Fruit fly (Drosophila melanogaster): ENCODE results near the gene CG6974.

The CG6974 gene

DNA sequence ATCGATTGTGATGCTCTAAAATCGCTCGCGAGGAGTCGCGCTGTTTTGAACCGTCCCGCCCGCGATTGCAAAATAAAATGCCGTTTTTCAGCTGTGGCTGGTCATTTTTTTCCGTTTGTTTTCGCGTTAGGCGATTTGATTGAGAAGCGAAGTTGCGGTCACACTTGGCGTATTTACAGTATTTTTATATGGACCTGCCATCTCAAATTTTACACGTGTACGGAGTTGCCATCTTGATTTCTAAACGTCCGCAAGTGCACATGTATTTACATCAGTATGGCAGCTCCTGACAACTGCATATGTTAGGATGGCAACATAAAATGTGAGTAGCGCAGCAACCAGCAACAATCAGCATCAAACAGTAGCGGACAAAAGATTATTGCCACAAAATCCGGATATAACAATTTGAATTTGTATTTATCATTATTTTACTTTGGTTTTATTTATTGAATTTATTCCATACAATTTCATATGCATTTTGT is 16.5 kb upstream of the CG6974 start, which contains the start of gene CG6966 (continued):
- TF ChIP-seq CG11696 (GFP tag; IDR thresholded peaks at IDR 0.05): no peak
- peak; percentile 97 for TF ChIP-seq Mad (GFP tag; optimal IDR thresholded peaks at IDR 0.05)
- TF ChIP-seq CG17328 (GFP tag; IDR thresholded peaks at IDR 0.05): no peak
- TF ChIP-seq CG43689 (GFP tag; IDR thresholded peaks at IDR 0.05): no peak
- TF ChIP-seq CG14860 (GFP tag; IDR thresholded peaks at IDR 0.05; ENCODE audit: partially characterized antibody): no peak
- TF ChIP-seq kah (GFP tag; optimal IDR thresholded peaks at IDR 0.05): peak; percentile 58
- TF ChIP-seq Meics (GFP tag; optimal IDR thresholded peaks at IDR 0.05): peak; percentile 95
- TF ChIP-seq CG4424 (GFP tag; optimal IDR thresholded peaks at IDR 0.05): peak; percentile 93
- TF ChIP-seq peb (GFP tag; IDR thresholded peaks at IDR 0.05): no peak
- no peak for TF ChIP-seq vvl (GFP tag; IDR thresholded peaks at IDR 0.05)
- TF ChIP-seq zf30C (GFP tag; optimal IDR thresholded peaks at IDR 0.05): peak; percentile 43
- TF ChIP-seq Ada2b (GFP tag; IDR thresholded peaks at IDR 0.05): no peak
- TF ChIP-seq CG3847 (GFP tag; IDR thresholded peaks at IDR 0.05): no peak
- no peak for TF ChIP-seq ken (GFP tag; IDR thresholded peaks at IDR 0.05)
- TF ChIP-seq CG13123 (GFP tag; optimal IDR thresholded peaks at IDR 0.05): peak; percentile 96
- TF ChIP-seq Doc3 (GFP tag; IDR thresholded peaks at IDR 0.05; ENCODE audit: partially characterized antibody): no peak
- no peak for TF ChIP-seq ssp (GFP tag; IDR thresholded peaks at IDR 0.05)
- TF ChIP-seq CG7987 (GFP tag; optimal IDR thresholded peaks at IDR 0.05): peak; percentile 98
- no peak for TF ChIP-seq CG1024 (GFP tag; IDR thresholded peaks at IDR 0.05)
- TF ChIP-seq Bdp1 (GFP tag; optimal IDR thresholded peaks at IDR 0.05): peak; percentile 93
- TF ChIP-seq zen (tag; optimal IDR thresholded peaks at IDR 0.05): peak; percentile 93
- TF ChIP-seq C15 (GFP tag; IDR thresholded peaks at IDR 0.05): no peak
- peak; percentile 93 for TF ChIP-seq CG30403 (GFP tag; optimal IDR thresholded peaks at IDR 0.05)
- TF ChIP-seq Xbp1 (GFP tag; optimal IDR thresholded peaks at IDR 0.05): peak; percentile 97
- TF ChIP-seq zfh2 (GFP tag; optimal IDR thresholded peaks at IDR 0.05): peak; percentile 96
- peak; percentile 94 to 97 for TF ChIP-seq dpn (GFP tag; optimal IDR thresholded peaks at IDR 0.05)
- TF ChIP-seq Hsf (GFP tag; optimal IDR thresholded peaks at IDR 0.05): peak; percentile 98
- TF ChIP-seq CG17912 (GFP tag; optimal IDR thresholded peaks at IDR 0.05): peak; percentile 99
- TF ChIP-seq repo (GFP tag; optimal IDR thresholded peaks at IDR 0.05): peak; percentile 89
- TF ChIP-seq ind (GFP tag; optimal IDR thresholded peaks at IDR 0.05): peak; percentile 90
- TF ChIP-seq HLH3B (GFP tag; IDR thresholded peaks at IDR 0.05): no peak
- TF ChIP-seq Oaz (GFP tag; IDR thresholded peaks at IDR 0.05): no peak
- no peak for TF ChIP-seq CG32532 (GFP tag; IDR thresholded peaks at IDR 0.05)
- peak; percentile 95 for TF ChIP-seq ATbp (GFP tag; optimal IDR thresholded peaks at IDR 0.05)
- TF ChIP-seq CG13287 (GFP tag; IDR thresholded peaks at IDR 0.05; ENCODE audit: partially characterized antibody): no peak
- peak in 1 of 2 experiments; percentile 46 for TF ChIP-seq tll (GFP tag; optimal IDR thresholded peaks at IDR 0.05)
- peak; percentile 88 for TF ChIP-seq CG11723 (GFP tag; optimal IDR thresholded peaks at IDR 0.05)
- TF ChIP-seq sob (GFP tag; IDR thresholded peaks at IDR 0.05): no peak
- no peak for TF ChIP-seq chinmo (GFP tag; IDR thresholded peaks at IDR 0.05; ENCODE audit: partially characterized antibody)
- peak; percentile 93 for TF ChIP-seq CG4282 (GFP tag; optimal IDR thresholded peaks at IDR 0.05)
- peak; percentile 91 for TF ChIP-seq abd-A (tag; optimal IDR thresholded peaks at IDR 0.05)
- TF ChIP-seq CG8089 (GFP tag; optimal IDR thresholded peaks at IDR 0.05): peak; percentile 97
- peak; percentile 93 for TF ChIP-seq Camta (GFP tag; optimal IDR thresholded peaks at IDR 0.05)
- TF ChIP-seq Hr3 (GFP tag; optimal IDR thresholded peaks at IDR 0.05): peak; percentile 93
- TF ChIP-seq Jarid2 (GFP tag; optimal IDR thresholded peaks at IDR 0.05): peak; percentile 75
- TF ChIP-seq nerfin-1 (tag; optimal IDR thresholded peaks at IDR 0.05): peak; percentile 82
- TF ChIP-seq CG17385 (GFP tag; optimal IDR thresholded peaks at IDR 0.05): peak; percentile 91
- peak; percentile 88 for TF ChIP-seq CG10267 (tag; optimal IDR thresholded peaks at IDR 0.05)
- no peak for TF ChIP-seq Poxn (GFP tag; IDR thresholded peaks at IDR 0.05)
- peak; percentile 58 for TF ChIP-seq MESR4 (GFP tag; optimal IDR thresholded peaks at IDR 0.05)
- TF ChIP-seq Hand (GFP tag; optimal IDR thresholded peaks at IDR 0.05): peak; percentile 76

Measured in whole organism, embryonic.